Worm (Caenorhabditis elegans): ENCODE data around the gene F35C11.6.

DNA sequence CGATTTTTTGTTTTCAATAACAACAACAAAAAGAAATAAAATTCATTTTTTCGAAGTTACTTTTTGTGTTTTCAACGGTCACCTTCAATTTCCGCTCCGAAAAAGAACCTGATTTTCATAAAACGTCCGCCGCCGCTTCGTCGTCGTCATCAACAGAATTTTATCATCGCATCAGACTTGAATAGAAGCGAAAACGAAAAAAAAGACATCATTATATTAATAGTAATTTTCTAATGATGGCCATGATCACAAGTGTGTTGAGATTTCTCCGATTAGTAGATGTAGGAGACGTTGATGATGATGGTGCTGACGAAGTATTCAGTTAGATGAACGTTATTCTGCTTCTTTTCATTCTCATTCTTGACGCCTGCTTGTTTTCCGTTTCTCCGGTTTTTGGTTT lies 35.0 kb downstream of the F35C11.6 start:
- TF ChIP-seq akir-1 (GFP tag; optimal IDR thresholded peaks at IDR 0.05) (no peak), F49E8.2 (tag; optimal IDR thresholded peaks at IDR 0.05; ENCODE audit: insufficient read depth) (no peak), mel-28 (tag; optimal IDR thresholded peaks at IDR 0.05; ENCODE audit: borderline replicate concordance) (no peak), F57A8.1 (GFP tag; optimal IDR thresholded peaks at IDR 0.05) (no peak), hlh-26 (GFP tag; conservative IDR thresholded peaks at IDR 0.05) (no peak), ztf-18 (tag; optimal IDR thresholded peaks at IDR 0.05) (no peak), sptf-2 (GFP tag; optimal IDR thresholded peaks at IDR 0.05) (no peak)

Data from whole organism, young adult.